Worm (Caenorhabditis elegans) whole organism, early embryonic: ENCODE measurements around the gene cest-25.
"Not testable (repeated sequence)": the region's sequence is repeated elsewhere in the genome, so short reads cannot be mapped to it uniquely, and the experiment has no call there.

Experiments
- B0310.2 ChIP-seq: sonication (generic microtip); optimal IDR thresholded peaks from 2 replicates; lab custom pipeline; 2016; ENCODE audit warnings: mild to moderate bottlenecking, missing genetic modification characterization, missing compliant biosample characterization
- F13C5.2 ChIP-seq: sonication (generic microtip); optimal IDR thresholded peaks from 2 replicates; lab custom pipeline; 2017; ENCODE audit warnings: mild to moderate bottlenecking, missing genetic modification characterization, inconsistent platforms, missing compliant biosample characterization
- ama-1 ChIP-seq: fragments of 150-350 bp; optimal IDR thresholded peaks from 2 replicates; lab custom pipeline; 2014
- flt-1 ChIP-seq: fragments of 200-800 bp; sonication (Bioruptor generic); IDR thresholded peaks from 2 replicates; pipeline ENCODE4 v1.3.6; 2022; ENCODE audit warnings: missing genetic modification characterization, missing compliant biosample characterization
- tra-4 ChIP-seq: sonication (generic microtip); optimal IDR thresholded peaks from 2 replicates; lab custom pipeline; 2017; ENCODE audit warnings: missing genetic modification characterization, missing compliant biosample characterization

- not testable (repeated sequence) for TF ChIP-seq ama-1 (lab: Kevin White, UChicago); B0310.2; flt-1 (GFP tag; lab: Robert Waterston, UW); F13C5.2; tra-4 (tag; lab: Kevin White, UChicago)
Measured at ce11 chrIII:2699363-2699762, 40.0 kb downstream of the cest-25 start, which contains the start of gene cox-6B.
